Fruit fly (Drosophila melanogaster): ENCODE results near the gene Hrb98DE.

Gene Hrb98DE

DNA sequence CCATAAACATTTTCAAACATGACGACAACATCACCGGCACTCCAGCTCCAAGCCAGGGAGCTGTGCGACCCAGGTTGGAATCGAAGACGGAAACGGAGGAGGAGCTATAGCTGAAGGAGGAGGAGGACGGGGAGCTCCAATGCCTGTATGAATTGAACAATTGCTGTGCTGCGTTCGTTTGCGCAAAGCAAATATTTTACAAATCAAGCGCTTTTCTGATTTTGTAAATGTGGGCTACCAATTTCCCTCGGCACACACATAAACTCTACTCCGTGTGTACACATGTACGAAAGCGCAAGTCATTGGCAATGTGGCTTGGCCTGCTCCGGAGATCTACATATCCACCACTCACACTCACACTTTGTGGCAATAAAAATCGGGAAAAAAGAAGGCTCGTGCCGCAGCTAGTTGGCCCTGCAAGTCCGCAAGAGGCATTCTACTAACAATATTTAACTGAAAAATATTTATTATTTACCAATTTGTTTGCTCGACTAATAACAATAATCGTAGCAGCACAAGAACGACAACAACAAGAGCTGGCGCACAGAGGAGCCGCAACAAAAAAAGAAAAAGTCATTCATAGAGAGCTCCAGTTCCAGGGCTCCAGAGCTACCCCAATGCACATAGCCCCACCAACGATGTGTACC lies 30.0 kb upstream of the Hrb98DE start (continued):
- no peak for TF ChIP-seq ss (GFP tag; optimal IDR thresholded peaks at IDR 0.05)
- no peak for TF ChIP-seq CG11294 (GFP tag; IDR thresholded peaks at IDR 0.05)
- no peak for TF ChIP-seq eg (GFP tag; IDR thresholded peaks at IDR 0.05)
- peak in 1 of 2 experiments; percentile 32 for TF ChIP-seq salr (GFP tag; optimal IDR thresholded peaks at IDR 0.05)
- no peak for TF ChIP-seq Hr38 (GFP tag; optimal IDR thresholded peaks at IDR 0.05)
- no peak for TF ChIP-seq Sox102F (GFP tag; optimal IDR thresholded peaks at IDR 0.05)
- TF ChIP-seq net (GFP tag; optimal IDR thresholded peaks at IDR 0.05) = no peak
- TF ChIP-seq CG1621 (tag; optimal IDR thresholded peaks at IDR 0.05) = peak; percentile 8
- no peak for TF ChIP-seq CG10669 (GFP tag; optimal IDR thresholded peaks at IDR 0.05)

DNA sequence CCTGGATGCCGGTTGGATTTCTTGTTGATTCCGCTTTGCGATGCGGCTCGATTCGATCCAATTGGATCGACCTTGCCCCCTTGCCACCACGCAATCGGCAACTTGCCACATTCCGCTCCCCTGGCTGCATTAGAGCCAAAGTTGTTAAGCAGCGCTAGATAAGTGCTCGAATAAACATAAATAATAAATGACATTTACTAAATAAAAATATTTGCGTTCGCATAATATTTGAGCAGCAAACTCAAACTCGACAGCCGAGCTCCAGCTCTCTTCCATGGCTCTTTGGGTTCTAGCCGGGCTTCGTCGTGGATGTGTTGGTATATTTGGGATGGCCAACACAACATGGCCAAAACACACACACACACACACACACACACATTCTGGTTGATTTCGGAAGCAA lies 28.8 kb upstream of the Hrb98DE start:
- TF ChIP-seq Ets96B (tag; optimal IDR thresholded peaks at IDR 0.05) (no peak), fkh (GFP tag; optimal IDR thresholded peaks at IDR 0.05) (peak; percentile 99)

DNA sequence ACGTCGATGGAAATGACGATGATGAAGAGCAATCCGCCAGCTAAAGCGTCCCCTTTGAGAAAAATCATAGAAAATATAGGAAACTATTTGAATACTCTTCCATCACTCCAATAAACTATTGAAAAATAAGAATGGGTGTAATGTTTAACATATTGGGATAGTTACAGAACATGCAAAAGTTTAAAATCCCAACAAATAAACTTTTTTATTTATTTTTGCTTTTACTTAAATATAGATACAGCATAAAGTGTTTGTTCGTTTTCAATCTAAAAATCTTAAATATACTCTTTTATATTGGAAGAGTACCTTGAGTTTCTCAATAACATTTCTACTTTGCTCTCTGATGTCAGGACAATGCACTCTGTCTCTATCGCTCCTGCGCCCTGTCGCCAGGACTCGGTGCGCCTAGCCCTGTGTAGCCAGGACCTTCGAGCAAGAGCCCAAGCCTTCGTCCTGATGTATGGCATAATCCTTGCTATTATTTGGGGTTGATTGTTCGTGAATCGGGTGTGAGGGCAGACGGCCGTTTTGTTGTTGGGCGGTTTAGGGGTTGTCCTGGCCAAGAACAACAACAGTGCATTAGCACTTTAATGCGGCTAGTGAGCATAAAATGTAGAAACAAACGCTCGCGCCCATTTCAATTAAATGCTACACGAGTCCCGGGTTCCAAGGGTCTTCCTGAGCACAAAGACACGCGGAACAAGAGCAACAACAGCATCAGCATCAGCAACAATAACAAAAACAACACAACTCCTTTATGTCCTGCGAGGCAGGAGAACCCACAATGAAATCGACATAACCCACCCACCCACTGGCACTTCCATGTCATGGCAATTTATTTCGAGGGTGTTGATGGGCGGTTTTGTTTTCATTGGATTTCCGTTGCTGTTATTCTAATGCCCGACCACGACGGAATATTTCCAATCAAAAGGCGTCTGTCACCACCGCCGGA lies 26.7 kb upstream of the Hrb98DE start:
- TF ChIP-seq esn (GFP tag; optimal IDR thresholded peaks at IDR 0.05) = no peak
- no peak for TF ChIP-seq CG11762 (GFP tag; optimal IDR thresholded peaks at IDR 0.05; ENCODE audit: insufficient read depth)
- peak; percentile 21 for TF ChIP-seq Eip78C (GFP tag)
- no peak for TF ChIP-seq CG3919 (GFP tag; optimal IDR thresholded peaks at IDR 0.05)
- TF ChIP-seq svp (GFP tag) = peak; percentile 63
- TF ChIP-seq Ets96B (tag; optimal IDR thresholded peaks at IDR 0.05) = no peak
- TF ChIP-seq cyc (GFP tag; optimal IDR thresholded peaks at IDR 0.05) = no peak
- no peak for TF ChIP-seq acj6 (GFP tag; optimal IDR thresholded peaks at IDR 0.05)
- TF ChIP-seq ss (GFP tag; optimal IDR thresholded peaks at IDR 0.05) = no peak
- TF ChIP-seq Ets21C (GFP tag; optimal IDR thresholded peaks at IDR 0.05) = no peak
- TF ChIP-seq CG8632 (GFP tag; optimal IDR thresholded peaks at IDR 0.05) = no peak
- TF ChIP-seq Sox102F (GFP tag; optimal IDR thresholded peaks at IDR 0.05) = no peak

DNA sequence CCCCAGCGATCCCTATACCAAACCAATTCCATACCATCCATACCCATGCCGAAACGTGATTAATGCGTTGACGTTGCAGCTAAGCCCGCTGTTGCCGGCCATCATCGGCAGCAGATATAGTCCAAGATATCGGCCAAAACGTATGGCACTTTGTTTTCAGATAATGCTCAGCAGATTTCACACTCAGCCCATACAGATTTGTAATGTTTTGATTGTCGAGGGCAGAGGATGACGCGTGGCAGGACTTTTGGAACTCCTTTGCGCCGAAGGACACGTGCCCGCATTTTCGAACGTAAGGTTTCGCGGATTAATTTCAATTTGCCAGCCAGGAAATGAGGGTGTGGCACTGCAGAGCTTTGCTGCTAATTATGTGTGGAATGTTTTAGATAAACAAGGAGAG lies 22.8 kb upstream of the Hrb98DE start:
- no peak for TF ChIP-seq lz (GFP tag; optimal IDR thresholded peaks at IDR 0.05)
- no peak for TF ChIP-seq acj6 (GFP tag; optimal IDR thresholded peaks at IDR 0.05)
- TF ChIP-seq fd85E (GFP tag; optimal IDR thresholded peaks at IDR 0.05) = no peak
- no peak for TF ChIP-seq Sox15 (GFP tag; optimal IDR thresholded peaks at IDR 0.05)
- no peak for TF ChIP-seq CG32006 (GFP tag; optimal IDR thresholded peaks at IDR 0.05)
- TF ChIP-seq Met (GFP tag; optimal IDR thresholded peaks at IDR 0.05) = no peak
- no peak for TF ChIP-seq ss (GFP tag; optimal IDR thresholded peaks at IDR 0.05)
- TF ChIP-seq Eip93F (GFP tag; optimal IDR thresholded peaks at IDR 0.05) = no peak
- no peak for TF ChIP-seq CG8319 (GFP tag; optimal IDR thresholded peaks at IDR 0.05)
- no peak for TF ChIP-seq Eip75B (GFP tag; optimal IDR thresholded peaks at IDR 0.05)
- TF ChIP-seq CG1621 (tag; optimal IDR thresholded peaks at IDR 0.05) = no peak
- no peak for TF ChIP-seq CG10669 (GFP tag; optimal IDR thresholded peaks at IDR 0.05)
- no peak for TF ChIP-seq vri (GFP tag; optimal IDR thresholded peaks at IDR 0.05)
- TF ChIP-seq Smox (GFP tag; optimal IDR thresholded peaks at IDR 0.05) = no peak

DNA sequence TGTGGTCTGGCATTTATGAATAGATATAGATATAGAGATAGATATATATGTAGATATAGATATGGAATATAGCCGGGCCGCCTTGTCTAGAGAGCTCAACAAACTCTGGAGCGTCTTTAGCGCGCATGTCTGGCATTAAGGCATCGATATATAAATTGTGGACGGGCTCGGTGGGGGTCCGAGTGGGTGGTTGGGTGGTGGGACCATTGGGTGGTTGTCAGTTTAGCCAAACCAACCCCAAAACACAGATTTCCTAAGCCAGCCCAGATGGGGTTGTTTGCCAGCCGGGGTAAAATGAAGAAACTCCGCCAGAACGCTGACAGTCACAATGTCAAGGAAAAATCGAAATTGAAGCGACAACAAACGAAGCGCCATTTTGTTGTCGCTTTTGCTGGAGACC lies 20.1 kb upstream of the Hrb98DE start:
- TF ChIP-seq CG3919 (GFP tag; optimal IDR thresholded peaks at IDR 0.05) (no peak), CG8632 (GFP tag; optimal IDR thresholded peaks at IDR 0.05) (no peak), achi (GFP tag; optimal IDR thresholded peaks at IDR 0.05) (no peak), CG11762 (GFP tag; optimal IDR thresholded peaks at IDR 0.05; ENCODE audit: insufficient read depth) (no peak), CG6854 (GFP tag; optimal IDR thresholded peaks at IDR 0.05) (no peak), Sox14 (GFP tag; optimal IDR thresholded peaks at IDR 0.05) (no peak), OdsH (GFP tag; optimal IDR thresholded peaks at IDR 0.05) (no peak), CG15336 (GFP tag; IDR thresholded peaks at IDR 0.05) (no peak), CG3032 (tag; optimal IDR thresholded peaks at IDR 0.05) (no peak), Hr4 (GFP tag; optimal IDR thresholded peaks at IDR 0.05) (no peak)

Data from whole organism, prepupa.